Fruit fly (Drosophila melanogaster) whole organism, embryonic: ENCODE results near the gene CG6937.

Source experiments
- Aef1 ChIP-seq: fragments of 200-800 bp; sonication (Bioruptor generic); IDR thresholded peaks from 3 replicates; pipeline ENCODE4 v1.3.6; 2022; ENCODE audit warnings: missing biosample characterization, missing genetic modification characterization
- Bgb ChIP-seq: fragments of 200-800 bp; sonication (Bioruptor generic); IDR thresholded peaks from 2 replicates; pipeline ENCODE4 v1.3.6; 2022; ENCODE audit warnings: missing biosample characterization, missing genetic modification characterization; ENCODE audit not compliant: partially characterized antibody
- CG10147 ChIP-seq: fragments of 200-800 bp; sonication (Bioruptor generic); optimal IDR thresholded peaks from 2 replicates; lab custom pipeline; 2019; ENCODE audit warnings: missing biosample characterization, mild to moderate bottlenecking, missing genetic modification characterization, moderate library complexity
- CG1024 ChIP-seq: fragments of 200-800 bp; sonication (Bioruptor generic); IDR thresholded peaks from 2 replicates; pipeline ENCODE4 v1.3.6; 2022; ENCODE audit warnings: missing biosample characterization, missing genetic modification characterization
- CG10321 ChIP-seq: fragments of 200-800 bp; sonication (Bioruptor generic); IDR thresholded peaks from 2 replicates; pipeline ENCODE4 v1.3.6; 2022; ENCODE audit warnings: missing biosample characterization, missing genetic modification characterization
- CG14860 ChIP-seq: fragments of 200-800 bp; sonication (Bioruptor generic); IDR thresholded peaks from 3 replicates; pipeline ENCODE4 v1.3.6; 2022; ENCODE audit warnings: missing biosample characterization, missing genetic modification characterization; ENCODE audit not compliant: partially characterized antibody
- CG1529 ChIP-seq: fragments of 200-800 bp; sonication (Bioruptor generic); optimal IDR thresholded peaks from 3 replicates; lab custom pipeline; 2018; ENCODE audit warnings: missing biosample characterization, missing genetic modification characterization
- CG1603 ChIP-seq: fragments of 200-800 bp; sonication (Bioruptor generic); optimal IDR thresholded peaks from 2 replicates; lab custom pipeline; 2019; ENCODE audit warnings: missing biosample characterization, mild to moderate bottlenecking, missing genetic modification characterization, moderate library complexity
- CG16779 ChIP-seq: fragments of 200-800 bp; sonication (Bioruptor generic); IDR thresholded peaks from 2 replicates; pipeline ENCODE4 v1.3.6; 2022; ENCODE audit warnings: missing biosample characterization, missing genetic modification characterization
- CG17328 ChIP-seq: fragments of 200-800 bp; sonication (Bioruptor generic); IDR thresholded peaks from 2 replicates; pipeline ENCODE4 v1.3.6; 2022; ENCODE audit warnings: missing biosample characterization, missing genetic modification characterization
- CG17568 ChIP-seq: fragments of 200-800 bp; sonication (Bioruptor generic); optimal IDR thresholded peaks from 2 replicates; lab custom pipeline; 2018; ENCODE audit warnings: missing biosample characterization, mild to moderate bottlenecking, missing genetic modification characterization, moderate library complexity
- CG17802 ChIP-seq: fragments of 200-800 bp; sonication (Bioruptor generic); optimal IDR thresholded peaks from 2 replicates; lab custom pipeline; 2018; ENCODE audit warnings: missing biosample characterization, mild to moderate bottlenecking, missing genetic modification characterization, moderate library complexity
- CG2116 ChIP-seq: fragments of 200-800 bp; sonication (Bioruptor generic); optimal IDR thresholded peaks from 3 replicates; lab custom pipeline; 2018; ENCODE audit warnings: missing biosample characterization, mild to moderate bottlenecking, missing genetic modification characterization
- CG33213 ChIP-seq: fragments of 200-800 bp; sonication (Bioruptor generic); optimal IDR thresholded peaks from 3 replicates; lab custom pipeline; 2016; ENCODE audit warnings: missing biosample characterization, missing genetic modification characterization
- CG4360 ChIP-seq: fragments of 200-800 bp; sonication (Bioruptor generic); IDR thresholded peaks from 2 replicates; pipeline ENCODE4 v1.3.6; 2022; ENCODE audit warnings: missing biosample characterization, missing genetic modification characterization
- CG7271 ChIP-seq: fragments of 200-800 bp; sonication (Bioruptor generic); optimal IDR thresholded peaks from 2 replicates; lab custom pipeline; 2018; ENCODE audit warnings: missing biosample characterization, mild to moderate bottlenecking, missing genetic modification characterization, moderate library complexity
- CG9797 ChIP-seq: fragments of 200-800 bp; sonication (Bioruptor generic); optimal IDR thresholded peaks from 3 replicates; lab custom pipeline; 2018; ENCODE audit warnings: missing biosample characterization, mild to moderate bottlenecking, missing genetic modification characterization
- Fer1 ChIP-seq: fragments of 200-800 bp; sonication (Bioruptor generic); optimal IDR thresholded peaks from 2 replicates; lab custom pipeline; 2017; ENCODE audit warnings: missing biosample characterization, mild to moderate bottlenecking, missing genetic modification characterization
- H2.0 ChIP-seq: fragments of 200-800 bp; sonication (Bioruptor generic); IDR thresholded peaks from 2 replicates; pipeline ENCODE4 v1.3.6; 2022; ENCODE audit warnings: missing biosample characterization, missing genetic modification characterization
- HLH4C ChIP-seq: fragments of 200-800 bp; sonication (Bioruptor generic); IDR thresholded peaks from 3 replicates; pipeline ENCODE4 v1.3.6; 2022; ENCODE audit warnings: missing biosample characterization, missing genetic modification characterization; ENCODE audit not compliant: partially characterized antibody
- HLHmδ ChIP-seq: fragments of 200-800 bp; sonication (Bioruptor generic); optimal IDR thresholded peaks from 2 replicates; lab custom pipeline; 2018; ENCODE audit warnings: missing biosample characterization, mild to moderate bottlenecking, missing genetic modification characterization, moderate library complexity
- Hand ChIP-seq: fragments of 200-800 bp; sonication (Bioruptor generic); optimal IDR thresholded peaks from 2 replicates; lab custom pipeline; 2017; ENCODE audit warnings: mild to moderate bottlenecking, missing biosample characterization, missing genetic modification reagents, missing genetic modification characterization
- Hr3 ChIP-seq: fragments of 200-800 bp; sonication (Bioruptor generic); optimal IDR thresholded peaks from 3 replicates; lab custom pipeline; 2016; ENCODE audit warnings: missing biosample characterization, missing genetic modification characterization
- Lim3 ChIP-seq: fragments of 200-800 bp; sonication (Bioruptor generic); IDR thresholded peaks from 2 replicates; pipeline ENCODE4 v1.3.6; 2022; ENCODE audit warnings: missing biosample characterization, missing genetic modification characterization
- Ssrp ChIP-seq: fragments of 200-800 bp; sonication (Bioruptor generic); optimal IDR thresholded peaks from 2 replicates; lab custom pipeline; 2018; ENCODE audit warnings: missing biosample characterization, mild to moderate bottlenecking, missing genetic modification characterization, moderate library complexity
- bsh ChIP-seq, 2 experiments: fragments of 200-800 bp; sonication (Bioruptor generic); optimal IDR thresholded peaks; 2 replicates each; lab custom pipeline; 2017 to 2018; ENCODE audit warnings: mild to moderate bottlenecking in 2 of 2, missing biosample characterization in 2 of 2, missing genetic modification characterization in 2 of 2, moderate library complexity in 1 of 2
- cas ChIP-seq: fragments of 200-800 bp; sonication (Bioruptor generic); IDR thresholded peaks from 2 replicates; pipeline ENCODE4 v1.3.6; 2022; ENCODE audit warnings: missing biosample characterization, missing genetic modification characterization
- corto ChIP-seq: fragments of 200-800 bp; sonication (Bioruptor generic); optimal IDR thresholded peaks from 2 replicates; lab custom pipeline; 2016; ENCODE audit warnings: missing biosample characterization, mild to moderate bottlenecking, missing genetic modification characterization, moderate library complexity
- danr ChIP-seq: fragments of 200-800 bp; sonication (Bioruptor generic); IDR thresholded peaks from 2 replicates; pipeline ENCODE4 v1.3.6; 2022; ENCODE audit warnings: missing biosample characterization, missing genetic modification characterization
- emc ChIP-seq: fragments of 200-800 bp; sonication (Bioruptor generic); optimal IDR thresholded peaks from 2 replicates; lab custom pipeline; 2016; ENCODE audit warnings: missing biosample characterization, missing genetic modification characterization
- gcm2 ChIP-seq: fragments of 200-800 bp; sonication (Bioruptor generic); optimal IDR thresholded peaks from 2 replicates; lab custom pipeline; 2016; ENCODE audit warnings: missing biosample characterization, missing genetic modification characterization
- gem ChIP-seq: fragments of 200-800 bp; sonication (Bioruptor generic); optimal IDR thresholded peaks from 2 replicates; lab custom pipeline; 2019; ENCODE audit warnings: missing biosample characterization, mild to moderate bottlenecking, missing genetic modification characterization, moderate library complexity
- gfzf ChIP-seq: fragments of 200-800 bp; sonication (Bioruptor generic); optimal IDR thresholded peaks from 2 replicates; lab custom pipeline; 2016; ENCODE audit warnings: missing biosample characterization, mild to moderate bottlenecking, missing genetic modification characterization, moderate library complexity
- hb ChIP-seq: fragments of 200-800 bp; sonication (Bioruptor generic); IDR thresholded peaks from 3 replicates; pipeline ENCODE4 v1.3.6; 2022; ENCODE audit warnings: missing biosample characterization, missing genetic modification characterization; ENCODE audit not compliant: partially characterized antibody
- her ChIP-seq: fragments of 200-800 bp; sonication (Bioruptor generic); optimal IDR thresholded peaks from 2 replicates; lab custom pipeline; 2016; ENCODE audit warnings: missing biosample characterization, missing genetic modification characterization
- insv ChIP-seq, 2 experiments: fragments of 200-800 bp; sonication (Bioruptor generic); optimal IDR thresholded peaks; 3 replicates each; lab custom pipeline; 2016 to 2018; ENCODE audit warnings: missing biosample characterization in 2 of 2, missing genetic modification characterization in 2 of 2
- knrl ChIP-seq: fragments of 200-800 bp; sonication (Bioruptor generic); IDR thresholded peaks from 3 replicates; pipeline ENCODE4 v1.3.6; 2022; ENCODE audit warnings: missing biosample characterization, missing genetic modification characterization; ENCODE audit not compliant: partially characterized antibody
- peb ChIP-seq: fragments of 200-800 bp; sonication (Bioruptor generic); IDR thresholded peaks from 2 replicates; pipeline ENCODE4 v1.3.6; 2022; ENCODE audit warnings: missing biosample characterization, missing genetic modification characterization
- phol ChIP-seq: fragments of 200-800 bp; sonication (Bioruptor generic); optimal IDR thresholded peaks from 3 replicates; lab custom pipeline; 2018; ENCODE audit warnings: missing biosample characterization, mild to moderate bottlenecking, missing genetic modification characterization, moderate library complexity
- pum ChIP-seq: fragments of 200-800 bp; sonication (Bioruptor generic); optimal IDR thresholded peaks from 2 replicates; lab custom pipeline; 2016; ENCODE audit warnings: missing biosample characterization, missing genetic modification characterization
- pzg ChIP-seq: fragments of 200-800 bp; sonication (Bioruptor generic); optimal IDR thresholded peaks from 3 replicates; lab custom pipeline; 2018; ENCODE audit warnings: missing biosample characterization, mild to moderate bottlenecking, missing genetic modification characterization, moderate library complexity
- sima ChIP-seq: fragments of 200-800 bp; sonication (Bioruptor generic); optimal IDR thresholded peaks from 2 replicates; lab custom pipeline; 2016; ENCODE audit warnings: missing biosample characterization, missing genetic modification characterization
- sr ChIP-seq: fragments of 200-800 bp; sonication (Bioruptor generic); IDR thresholded peaks from 3 replicates; pipeline ENCODE4 v1.3.6; 2022; ENCODE audit warnings: missing biosample characterization, missing genetic modification characterization
- ssp ChIP-seq: fragments of 200-800 bp; sonication (Bioruptor generic); IDR thresholded peaks from 2 replicates; pipeline ENCODE4 v1.3.6; 2022; ENCODE audit warnings: missing biosample characterization, missing genetic modification characterization
- trem ChIP-seq: fragments of 200-800 bp; optimal IDR thresholded peaks from 3 replicates; lab custom pipeline; 2019; ENCODE audit warnings: missing biosample characterization, mild to moderate bottlenecking, missing genetic modification characterization, moderate library complexity
- ttk ChIP-seq: fragments of 200-800 bp; sonication (Bioruptor generic); IDR thresholded peaks from 2 replicates; pipeline ENCODE4 v2.1.2; 2022; ENCODE audit warnings: missing biosample characterization, missing genetic modification characterization
- vfl ChIP-seq: fragments of 200-800 bp; sonication (Bioruptor generic); optimal IDR thresholded peaks from 2 replicates; lab custom pipeline; 2016; ENCODE audit warnings: missing biosample characterization, missing genetic modification characterization
- wdn ChIP-seq: fragments of 200-800 bp; sonication (Bioruptor generic); IDR thresholded peaks from 2 replicates; pipeline ENCODE4 v1.3.6; 2022; ENCODE audit warnings: missing biosample characterization, missing genetic modification characterization
- wek ChIP-seq: fragments of 200-800 bp; sonication (Bioruptor generic); optimal IDR thresholded peaks from 3 replicates; lab custom pipeline; 2018; ENCODE audit warnings: missing biosample characterization, mild to moderate bottlenecking, missing genetic modification characterization, moderate library complexity
- zfh1 ChIP-seq: fragments of 200-800 bp; sonication (Bioruptor generic); IDR thresholded peaks from 3 replicates; pipeline ENCODE4 v1.3.6; 2022; ENCODE audit warnings: missing biosample characterization, missing genetic modification characterization

The CG6937 gene

DNA sequence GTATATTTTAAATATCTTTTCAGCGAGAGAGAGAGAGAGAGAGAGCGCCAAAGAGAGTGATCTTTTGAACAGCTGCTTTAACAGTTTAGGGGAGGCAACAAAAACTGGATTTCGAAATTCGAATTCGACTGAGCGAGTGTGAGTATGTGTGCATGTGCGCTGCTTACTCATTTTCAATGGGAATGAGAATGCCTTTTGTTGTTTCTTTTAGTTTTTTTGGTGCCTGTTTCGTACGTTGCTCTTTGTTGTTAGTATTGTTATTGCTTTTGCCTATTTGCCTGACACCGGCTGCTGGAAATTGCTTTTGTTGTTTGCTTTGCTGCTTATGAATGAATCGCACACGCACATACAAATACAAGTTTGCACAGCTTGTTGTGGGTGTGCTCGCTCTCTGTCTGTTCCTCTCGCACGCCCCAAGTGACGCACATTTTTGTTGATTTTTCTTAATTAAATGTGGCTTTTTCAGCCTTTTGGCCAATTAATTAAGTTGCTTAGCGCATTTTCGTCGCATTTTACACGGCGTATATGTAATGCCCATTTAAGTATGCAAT, 42.3 kb downstream of the CG6937 start (continued):
- TF ChIP-seq Fer1 (GFP tag; lab: Kevin White, UChicago) (peak; percentile 68), sr (GFP tag; lab: Robert Waterston, UW) (peak; percentile 50; the same call in 2 of the 3 replicates), CG2116 (GFP tag; lab: Kevin White, UChicago) (peak; percentile 11), emc (GFP tag; lab: Kevin White, UChicago) (no peak), pum (GFP tag; lab: Kevin White, UChicago) (no peak), Hr3 (GFP tag; lab: Kevin White, UChicago) (no peak), sima (GFP tag; lab: Kevin White, UChicago) (no peak), CG4360 (GFP tag; lab: Robert Waterston, UW) (peak; percentile 78; the same call in 1 of the 2 replicates), HLHmδ (GFP tag; lab: Kevin White, UChicago) (no peak), HLH4C (GFP tag; lab: Robert Waterston, UW) (no peak), bsh (GFP tag; optimal IDR thresholded peaks at IDR 0.05; lab: Kevin White, UChicago) (peak; percentile 35 to 92), CG16779 (GFP tag; lab: Robert Waterston, UW) (no peak), CG17802 (tag; lab: Kevin White, UChicago) (no peak), Ssrp (tag; lab: Kevin White, UChicago) (no peak), phol (tag; lab: Kevin White, UChicago) (no peak), gcm2 (GFP tag; lab: Kevin White, UChicago) (no peak), vfl (GFP tag; lab: Kevin White, UChicago) (no peak), CG10321 (GFP tag; lab: Robert Waterston, UW) (peak; percentile 72), Lim3 (no peak), zfh1 (peak; percentile 34; the same call in 1 of the 3 replicates), CG17328 (GFP tag; lab: Robert Waterston, UW) (no peak), gem (tag; lab: Kevin White, UChicago) (peak; percentile 43), Aef1 (GFP tag; lab: Robert Waterston, UW) (peak; percentile 66), knrl (no peak), CG33213 (GFP tag; lab: Kevin White, UChicago) (peak; percentile 7), CG1603 (tag; lab: Kevin White, UChicago) (peak; percentile 43), ttk (GFP tag; lab: Robert Waterston, UW) (no peak), CG14860 (GFP tag; lab: Robert Waterston, UW) (no peak), H2.0 (GFP tag; lab: Robert Waterston, UW) (no peak), her (peak; percentile 35), Bgb (GFP tag; lab: Robert Waterston, UW) (peak; percentile 17; the same call in 1 of the 2 replicates), insv (GFP tag; optimal IDR thresholded peaks at IDR 0.05; lab: Kevin White, UChicago) (peak in 1 of 2 experiments; percentile 85), pzg (GFP tag; lab: Kevin White, UChicago) (no peak), CG1024 (GFP tag; lab: Robert Waterston, UW) (0 out of 2 replicates have a peak, but pooled peaks have one; percentile 15), danr (GFP tag; lab: Robert Waterston, UW) (no peak), corto (GFP tag; lab: Kevin White, UChicago) (no peak), CG1529 (peak; percentile 3), CG17568 (peak; percentile 70), wdn (GFP tag; lab: Robert Waterston, UW) (0 out of 2 replicates have a peak, but pooled peaks have one; percentile 31), wek (GFP tag; lab: Kevin White, UChicago) (peak; percentile 83), gfzf (GFP tag; lab: Kevin White, UChicago) (no peak), peb (no peak), Hand (no peak), cas (GFP tag; lab: Robert Waterston, UW) (no peak), CG9797 (GFP tag; lab: Kevin White, UChicago) (no peak), CG7271 (tag; lab: Kevin White, UChicago) (no peak), trem (tag; lab: Kevin White, UChicago) (no peak), ssp (no peak), hb (GFP tag; lab: Robert Waterston, UW) (no peak), CG10147 (GFP tag; lab: Kevin White, UChicago) (peak; percentile 30)
